Fruit fly (Drosophila melanogaster): ENCODE data around the gene CG2200.
A peak's percentile ranks its signal among the peaks of the same experiment; 100 is the strongest.

Gene CG2200

dm6 chrX:13099919-13100318 is 5.8 kb downstream of the CG2200 start (continued):
- peak; percentile 59 for TF ChIP-seq CG10267 (tag; optimal IDR thresholded peaks at IDR 0.05)
- TF ChIP-seq Lpt (GFP tag; optimal IDR thresholded peaks at IDR 0.05): no peak
- peak; percentile 67 for TF ChIP-seq org-1 (GFP tag; optimal IDR thresholded peaks at IDR 0.05)
- peak; percentile 90 for TF ChIP-seq H2.0 (GFP tag; IDR thresholded peaks at IDR 0.05)
- TF ChIP-seq Fer1 (GFP tag; optimal IDR thresholded peaks at IDR 0.05): peak; percentile 86
- TF ChIP-seq lab (GFP tag; optimal IDR thresholded peaks at IDR 0.05): peak; percentile 93
- peak; percentile 28 to 82 for TF ChIP-seq dpn (GFP tag; optimal IDR thresholded peaks at IDR 0.05)
- TF ChIP-seq CG17829 (tag; optimal IDR thresholded peaks at IDR 0.05): peak; percentile 70
- peak; percentile 52; the same call in 1 of the 2 replicates for TF ChIP-seq danr (GFP tag; IDR thresholded peaks at IDR 0.05)
- no peak for TF ChIP-seq btn (GFP tag; optimal IDR thresholded peaks at IDR 0.05)
- peak; percentile 68 for TF ChIP-seq Ssrp (tag; optimal IDR thresholded peaks at IDR 0.05)
- TF ChIP-seq emc (GFP tag; optimal IDR thresholded peaks at IDR 0.05): no peak
- TF ChIP-seq CG13775 (GFP tag; optimal IDR thresholded peaks at IDR 0.05): peak; percentile 61
- TF ChIP-seq Ptx1 (GFP tag; IDR thresholded peaks at IDR 0.05): peak; percentile 89
- TF ChIP-seq fd3F (GFP tag; optimal IDR thresholded peaks at IDR 0.05): peak; percentile 87
- no peak for TF ChIP-seq CG34376 (GFP tag; optimal IDR thresholded peaks at IDR 0.05)
- TF ChIP-seq ken (GFP tag; IDR thresholded peaks at IDR 0.05): peak; percentile 84
- TF ChIP-seq CG8944 (GFP tag; optimal IDR thresholded peaks at IDR 0.05): no peak
- TF ChIP-seq tx (GFP tag; optimal IDR thresholded peaks at IDR 0.05): no peak
- peak; percentile 11 for TF ChIP-seq pho (GFP tag; optimal IDR thresholded peaks at IDR 0.05)
- TF ChIP-seq otp (GFP tag; IDR thresholded peaks at IDR 0.05): peak; percentile 83
- TF ChIP-seq Dip2 (GFP tag; IDR thresholded peaks at IDR 0.05): no peak
- peak; percentile 74 for TF ChIP-seq ttk (GFP tag; IDR thresholded peaks at IDR 0.05)
- TF ChIP-seq MBD-R2 (GFP tag; IDR thresholded peaks at IDR 0.05): peak; percentile 57
- peak; percentile 47 for TF ChIP-seq gcm (GFP tag; optimal IDR thresholded peaks at IDR 0.05)
- TF ChIP-seq CG10959 (GFP tag; IDR thresholded peaks at IDR 0.05): no peak
- TF ChIP-seq seq (GFP tag; IDR thresholded peaks at IDR 0.05): peak; percentile 86
- TF ChIP-seq dysf (GFP tag; IDR thresholded peaks at IDR 0.05): peak; percentile 93
- peak; percentile 72 for TF ChIP-seq CG1233 (GFP tag; optimal IDR thresholded peaks at IDR 0.05)
- peak; percentile 85 for TF ChIP-seq CG13894 (tag; optimal IDR thresholded peaks at IDR 0.05)
- peak; percentile 92 for TF ChIP-seq sob (GFP tag; IDR thresholded peaks at IDR 0.05)
- peak; percentile 74 for TF ChIP-seq fd96Cb (tag; optimal IDR thresholded peaks at IDR 0.05)
- TF ChIP-seq pum (GFP tag; optimal IDR thresholded peaks at IDR 0.05): no peak
- no peak for TF ChIP-seq TFAM (GFP tag; optimal IDR thresholded peaks at IDR 0.05)
- TF ChIP-seq sc (optimal IDR thresholded peaks at IDR 0.05): no peak
- peak; percentile 21 for TF ChIP-seq sc (GFP tag; optimal IDR thresholded peaks at IDR 0.05)
- peak; percentile 65 for TF ChIP-seq onecut (GFP tag; IDR thresholded peaks at IDR 0.05)
- TF ChIP-seq sima (GFP tag; optimal IDR thresholded peaks at IDR 0.05): no peak
- TF ChIP-seq prd (optimal IDR thresholded peaks at IDR 0.05): no peak
- TF ChIP-seq prd (GFP tag; IDR thresholded peaks at IDR 0.05): peak; percentile 88
- TF ChIP-seq HLHmδ (GFP tag; optimal IDR thresholded peaks at IDR 0.05): no peak
- TF ChIP-seq CG33557 (GFP tag; optimal IDR thresholded peaks at IDR 0.05): peak; percentile 19
- no peak for TF ChIP-seq CkIIα-i1 (GFP tag; IDR thresholded peaks at IDR 0.05)
- TF ChIP-seq Hr39 (optimal IDR thresholded peaks at IDR 0.05): no peak
- TF ChIP-seq Meics (GFP tag; optimal IDR thresholded peaks at IDR 0.05): peak; percentile 86
- peak; percentile 28 for TF ChIP-seq CG13123 (GFP tag; optimal IDR thresholded peaks at IDR 0.05)
- peak; percentile 58; the same call in 1 of the 2 replicates for TF ChIP-seq Poxn (GFP tag; IDR thresholded peaks at IDR 0.05)
- peak; percentile 38 for TF ChIP-seq CG18764 (GFP tag; optimal IDR thresholded peaks at IDR 0.05)
- TF ChIP-seq CG8478 (optimal IDR thresholded peaks at IDR 0.05): no peak
- TF ChIP-seq CG12659 (GFP tag; optimal IDR thresholded peaks at IDR 0.05): peak; percentile 85
- TF ChIP-seq CG18599 (GFP tag; optimal IDR thresholded peaks at IDR 0.05): peak; percentile 89
- TF ChIP-seq wek (GFP tag; optimal IDR thresholded peaks at IDR 0.05): no peak
- TF ChIP-seq dmrt11E (tag; optimal IDR thresholded peaks at IDR 0.05): peak; percentile 45

Measured in whole organism, embryonic.